Worm (Caenorhabditis elegans): ENCODE results near the gene C13C4.6.

DNA sequence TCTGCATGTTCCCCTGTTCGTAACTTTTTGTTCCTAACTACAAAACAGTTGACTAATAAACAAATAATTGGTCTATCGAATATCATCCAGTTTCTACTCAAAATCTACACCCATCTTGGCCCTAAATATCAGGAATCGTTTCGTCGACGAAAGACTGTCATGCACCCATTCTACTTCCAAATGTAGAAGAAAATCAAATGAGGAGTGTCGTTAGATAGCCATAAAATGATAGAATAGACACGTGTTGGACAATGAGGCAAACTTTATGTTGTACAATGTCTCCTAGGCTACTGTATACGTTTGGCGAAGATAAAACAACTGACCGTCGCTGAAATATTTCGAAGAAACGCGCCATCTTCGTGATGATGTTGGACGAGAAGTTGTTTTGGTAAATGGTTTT, 38.6 kb downstream of the C13C4.6 start:
- TF ChIP-seq zip-2 (tag; optimal IDR thresholded peaks at IDR 0.05) = no peak
- TF ChIP-seq nhr-237 (tag; optimal IDR thresholded peaks at IDR 0.05) = no peak
- no peak for TF ChIP-seq F37D6.2 (tag; optimal IDR thresholded peaks at IDR 0.05)
- TF ChIP-seq egl-27 (tag; optimal IDR thresholded peaks at IDR 0.05) = no peak
- no peak for TF ChIP-seq ztf-7 (tag; optimal IDR thresholded peaks at IDR 0.05)
- no peak for TF ChIP-seq nhr-28 (tag; optimal IDR thresholded peaks at IDR 0.05)
- no peak for TF ChIP-seq attf-4 (tag; optimal IDR thresholded peaks at IDR 0.05)
- no peak for TF ChIP-seq snpc-4 (tag; optimal IDR thresholded peaks at IDR 0.05)
- TF ChIP-seq zag-1 (tag; optimal IDR thresholded peaks at IDR 0.05) = no peak
